Fruit fly (Drosophila melanogaster): ENCODE results near the gene CG11601.

DNA sequence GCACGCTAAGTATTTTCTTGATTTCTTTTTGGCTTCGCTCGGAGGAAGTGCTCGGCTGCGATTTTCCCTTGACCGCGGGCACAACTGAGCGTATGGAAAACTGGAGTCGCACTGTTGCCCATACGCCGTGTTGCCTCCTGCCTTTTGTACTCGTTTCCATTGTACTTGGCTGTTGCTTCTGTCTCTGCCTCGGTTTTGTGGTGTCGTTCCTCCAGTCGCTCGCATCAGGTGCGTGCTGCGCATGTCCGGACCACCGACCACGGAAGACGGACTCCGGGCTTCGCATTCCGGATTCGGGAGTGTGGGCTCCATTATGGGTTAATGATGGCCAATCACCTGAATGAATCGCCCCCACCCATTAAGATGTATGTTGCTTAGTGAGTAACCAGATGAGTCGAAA, 8.6 kb upstream of the CG11601 start, which contains the start of gene CG3625:
- TF ChIP-seq CG17806 (tag; optimal IDR thresholded peaks at IDR 0.05) (no peak), CG9948 (tag; optimal IDR thresholded peaks at IDR 0.05) (no peak), EcR (GFP tag; optimal IDR thresholded peaks at IDR 0.05) (no peak)
